Fruit fly (Drosophila melanogaster) whole organism, pupa: ENCODE data around the gene CG42870.

Experiments used
- CG10348 ChIP-seq: fragments of 200-800 bp; sonication (Bioruptor generic); IDR thresholded peaks from 2 replicates; pipeline ENCODE4 v1.3.6; 2022; ENCODE audit warnings: missing biosample characterization, missing genetic modification characterization
- CG14655 ChIP-seq: fragments of 200-800 bp; sonication (Bioruptor generic); optimal IDR thresholded peaks from 3 replicates; lab custom pipeline; 2017; ENCODE audit warnings: mild to moderate bottlenecking, missing biosample characterization, missing genetic modification reagents, missing genetic modification characterization
- CG15710 ChIP-seq: fragments of 200-800 bp; sonication (Bioruptor generic); optimal IDR thresholded peaks from 2 replicates; lab custom pipeline; 2018; ENCODE audit warnings: missing biosample characterization, mild to moderate bottlenecking, missing genetic modification characterization, moderate library complexity
- CG32121 ChIP-seq: fragments of 200-800 bp; sonication (Bioruptor generic); IDR thresholded peaks from 2 replicates; pipeline ENCODE4 v1.3.6; 2022; ENCODE audit warnings: missing biosample characterization, missing genetic modification characterization
- CG4496 ChIP-seq: fragments of 200-800 bp; sonication (Bioruptor generic); IDR thresholded peaks from 3 replicates; pipeline ENCODE4 v1.3.6; 2022; ENCODE audit warnings: missing biosample characterization, missing genetic modification characterization
- CG8301 ChIP-seq: fragments of 200-800 bp; sonication (Bioruptor generic); optimal IDR thresholded peaks from 2 replicates; lab custom pipeline; 2018; ENCODE audit warnings: missing biosample characterization, mild to moderate bottlenecking, missing genetic modification characterization
- D1 ChIP-seq: fragments of 200-800 bp; sonication (Bioruptor generic); optimal IDR thresholded peaks from 2 replicates; lab custom pipeline; 2018; ENCODE audit warnings: missing biosample characterization, mild to moderate bottlenecking, missing genetic modification characterization, moderate library complexity
- EcR ChIP-seq: fragments of 200-800 bp; sonication (Bioruptor generic); optimal IDR thresholded peaks from 3 replicates; lab custom pipeline; 2019; ENCODE audit warnings: missing biosample characterization, missing genetic modification characterization, mild to moderate bottlenecking, moderate library complexity, missing genetic modification reagents
- Ets98B ChIP-seq: fragments of 200-800 bp; sonication (Bioruptor generic); IDR thresholded peaks from 2 replicates; pipeline ENCODE4 v1.3.6; 2022; ENCODE audit warnings: missing biosample characterization, missing genetic modification characterization
- Pif1A ChIP-seq: fragments of 200-800 bp; sonication (Bioruptor generic); optimal IDR thresholded peaks from 3 replicates; lab custom pipeline; 2016; ENCODE audit warnings: missing biosample characterization, missing genetic modification characterization
- Pif1B ChIP-seq: fragments of 200-800 bp; sonication (Bioruptor generic); optimal IDR thresholded peaks from 3 replicates; lab custom pipeline; 2016; ENCODE audit warnings: missing biosample characterization, missing genetic modification characterization
- Snoo ChIP-seq: fragments of 200-800 bp; sonication (Bioruptor generic); optimal IDR thresholded peaks from 3 replicates; lab custom pipeline; 2017; ENCODE audit warnings: missing biosample characterization, mild to moderate bottlenecking, missing genetic modification characterization, inconsistent platforms
- fd96Ca ChIP-seq: fragments of 200-800 bp; sonication (Bioruptor generic); IDR thresholded peaks from 3 replicates; pipeline ENCODE4 v1.3.6; 2022; ENCODE audit warnings: missing biosample characterization, missing genetic modification characterization
- gl ChIP-seq: fragments of 200-800 bp; sonication (Bioruptor generic); optimal IDR thresholded peaks from 2 replicates; lab custom pipeline; 2018; ENCODE audit warnings: missing biosample characterization, mild to moderate bottlenecking, missing genetic modification characterization

DNA sequence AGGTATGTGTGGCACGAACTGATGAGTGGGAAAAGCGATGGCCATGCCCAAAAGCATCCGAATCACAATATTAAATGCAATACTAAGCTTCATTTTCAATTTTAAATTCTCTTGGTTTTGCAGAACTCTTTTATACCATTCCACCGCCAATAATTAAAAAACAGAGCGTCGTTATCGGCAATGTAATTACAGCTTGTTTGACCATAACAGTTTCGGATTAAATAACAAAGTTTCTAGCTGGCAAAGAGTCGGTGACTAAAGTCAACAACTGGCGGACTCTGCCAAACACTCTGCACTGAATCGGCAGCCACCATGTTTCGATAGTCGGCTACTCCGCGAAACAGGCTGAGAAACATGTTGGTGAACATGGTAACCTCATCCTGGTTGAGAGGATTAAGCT, at the start of gene CG42870:
- no peak for TF ChIP-seq D1 (tag; lab: Kevin White, UChicago)
- TF ChIP-seq Snoo, result no peak
- TF ChIP-seq EcR (GFP tag; lab: Kevin White, UChicago), result no peak
- TF ChIP-seq CG8301 (tag; lab: Kevin White, UChicago), result no peak
- TF ChIP-seq Pif1B (GFP tag; lab: Kevin White, UChicago), result no peak
- TF ChIP-seq CG15710 (tag; lab: Kevin White, UChicago), result no peak
- no peak for TF ChIP-seq Ets98B
- TF ChIP-seq CG4496 (GFP tag; lab: Robert Waterston, UW), result no peak
- no peak for TF ChIP-seq gl (tag; lab: Kevin White, UChicago)
- TF ChIP-seq Pif1A (GFP tag; lab: Kevin White, UChicago), result no peak
- TF ChIP-seq CG32121 (GFP tag; lab: Robert Waterston, UW), result no peak
- TF ChIP-seq CG14655 (GFP tag; lab: Kevin White, UChicago), result no peak
- TF ChIP-seq CG10348, result no peak
- TF ChIP-seq fd96Ca, result no peak
